Fruit fly (Drosophila melanogaster) whole organism, embryonic: Measurements from ENCODE around the gene kraken.

ENCODE experiments used
- Adf1 ChIP-seq: fragments of 200-800 bp; sonication (Bioruptor generic); IDR thresholded peaks from 2 replicates; pipeline ENCODE4 v1.3.6; 2022; ENCODE audit warnings: missing biosample characterization, missing genetic modification characterization
- Atf6 ChIP-seq: fragments of 200-800 bp; sonication (Bioruptor generic); IDR thresholded peaks from 2 replicates; pipeline ENCODE4 v1.3.6; 2022; ENCODE audit warnings: missing biosample characterization, missing genetic modification characterization
- CG1024 ChIP-seq: fragments of 200-800 bp; sonication (Bioruptor generic); IDR thresholded peaks from 2 replicates; pipeline ENCODE4 v1.3.6; 2022; ENCODE audit warnings: missing biosample characterization, missing genetic modification characterization
- CG10654 ChIP-seq: fragments of 200-800 bp; sonication (Bioruptor generic); optimal IDR thresholded peaks from 2 replicates; lab custom pipeline; 2016; ENCODE audit warnings: missing biosample characterization, missing genetic modification characterization
- CG13123 ChIP-seq: fragments of 200-800 bp; sonication (Bioruptor generic); optimal IDR thresholded peaks from 2 replicates; lab custom pipeline; 2016; ENCODE audit warnings: missing biosample characterization, missing genetic modification characterization
- CG13775 ChIP-seq: fragments of 200-800 bp; sonication (Bioruptor generic); optimal IDR thresholded peaks from 3 replicates; lab custom pipeline; 2017; ENCODE audit warnings: missing biosample characterization, mild to moderate bottlenecking, missing genetic modification characterization
- CG14014 ChIP-seq: fragments of 200-800 bp; sonication (Bioruptor generic); IDR thresholded peaks from 2 replicates; pipeline ENCODE4 v1.3.6; 2022; ENCODE audit warnings: missing biosample characterization, missing genetic modification characterization
- CG15269 ChIP-seq: fragments of 200-800 bp; sonication (Bioruptor generic); optimal IDR thresholded peaks from 2 replicates; lab custom pipeline; 2018; ENCODE audit warnings: missing biosample characterization, mild to moderate bottlenecking, missing genetic modification characterization, moderate library complexity
- CG1602 ChIP-seq: fragments of 200-800 bp; sonication (Bioruptor generic); optimal IDR thresholded peaks from 3 replicates; lab custom pipeline; 2016; ENCODE audit warnings: missing biosample characterization, missing genetic modification characterization
- CG16815 ChIP-seq: fragments of 200-800 bp; sonication (Bioruptor generic); optimal IDR thresholded peaks from 3 replicates; lab custom pipeline; 2017; ENCODE audit warnings: missing biosample characterization, mild to moderate bottlenecking, missing genetic modification characterization
- CG17186 ChIP-seq: fragments of 200-800 bp; sonication (Bioruptor generic); optimal IDR thresholded peaks from 3 replicates; lab custom pipeline; 2017; ENCODE audit warnings: missing biosample characterization, missing genetic modification reagents, missing genetic modification characterization
- CG1832 ChIP-seq: fragments of 200-800 bp; sonication (Bioruptor generic); optimal IDR thresholded peaks from 2 replicates; lab custom pipeline; 2017; ENCODE audit warnings: missing biosample characterization, mild to moderate bottlenecking, missing genetic modification characterization, inconsistent platforms
- CG3163 ChIP-seq: fragments of 200-800 bp; sonication (Bioruptor generic); optimal IDR thresholded peaks from 3 replicates; lab custom pipeline; 2016; ENCODE audit warnings: missing biosample characterization, missing genetic modification characterization
- CG33213 ChIP-seq: fragments of 200-800 bp; sonication (Bioruptor generic); optimal IDR thresholded peaks from 3 replicates; lab custom pipeline; 2016; ENCODE audit warnings: missing biosample characterization, missing genetic modification characterization
- CG34422 ChIP-seq: fragments of 200-800 bp; sonication (Bioruptor generic); IDR thresholded peaks from 3 replicates; pipeline ENCODE4 v1.3.6; 2022; ENCODE audit warnings: missing biosample characterization, missing genetic modification characterization
- CG43689 ChIP-seq: fragments of 200-800 bp; sonication (Bioruptor generic); IDR thresholded peaks from 2 replicates; pipeline ENCODE4 v1.3.6; 2022; ENCODE audit warnings: missing biosample characterization, missing genetic modification characterization
- CG4854 ChIP-seq: fragments of 200-800 bp; sonication (Bioruptor generic); optimal IDR thresholded peaks from 2 replicates; lab custom pipeline; 2016; ENCODE audit warnings: missing biosample characterization, missing genetic modification characterization, inconsistent platforms
- CG6654 ChIP-seq: fragments of 200-800 bp; sonication (Bioruptor generic); optimal IDR thresholded peaks from 2 replicates; lab custom pipeline; 2017; ENCODE audit warnings: missing biosample characterization, mild to moderate bottlenecking, missing genetic modification characterization
- CG6689 ChIP-seq: fragments of 200-800 bp; sonication (Bioruptor generic); IDR thresholded peaks from 2 replicates; pipeline ENCODE4 v1.3.6; 2022; ENCODE audit warnings: missing biosample characterization, missing genetic modification characterization
- CG6854 ChIP-seq: fragments of 200-800 bp; sonication (Bioruptor generic); optimal IDR thresholded peaks from 3 replicates; lab custom pipeline; 2017; ENCODE audit warnings: missing biosample characterization, mild to moderate bottlenecking, missing genetic modification characterization
- CG8924 ChIP-seq: fragments of 200-800 bp; optimal IDR thresholded peaks from 3 replicates; lab custom pipeline; 2019; ENCODE audit warnings: missing biosample characterization, mild to moderate bottlenecking, missing genetic modification characterization, moderate library complexity
- CG9609 ChIP-seq: fragments of 200-800 bp; sonication (Bioruptor generic); optimal IDR thresholded peaks from 3 replicates; lab custom pipeline; 2016; ENCODE audit warnings: missing biosample characterization, missing genetic modification characterization
- CoRest ChIP-seq: fragments of 200-800 bp; sonication (Bioruptor generic); optimal IDR thresholded peaks from 3 replicates; lab custom pipeline; 2018; ENCODE audit warnings: missing biosample characterization, mild to moderate bottlenecking, missing genetic modification characterization, moderate library complexity
- Fer2 ChIP-seq: fragments of 200-800 bp; sonication (Bioruptor generic); optimal IDR thresholded peaks from 2 replicates; lab custom pipeline; 2018; ENCODE audit warnings: missing biosample characterization, mild to moderate bottlenecking, missing genetic modification characterization, moderate library complexity
- HHEX ChIP-seq: fragments of 200-800 bp; sonication (Bioruptor generic); optimal IDR thresholded peaks from 3 replicates; lab custom pipeline; 2017; ENCODE audit warnings: missing biosample characterization, mild to moderate bottlenecking, missing genetic modification characterization, missing genetic modification reagents
- HLH54F ChIP-seq: fragments of 200-800 bp; sonication (Bioruptor generic); optimal IDR thresholded peaks from 3 replicates; lab custom pipeline; 2016; ENCODE audit warnings: missing biosample characterization, missing genetic modification characterization
- Jarid2 ChIP-seq: fragments of 200-800 bp; sonication (Bioruptor generic); optimal IDR thresholded peaks from 3 replicates; lab custom pipeline; 2017; ENCODE audit warnings: mild to moderate bottlenecking, missing biosample characterization, missing genetic modification reagents, missing genetic modification characterization
- MESR4 ChIP-seq: fragments of 200-800 bp; sonication (Bioruptor generic); optimal IDR thresholded peaks from 2 replicates; lab custom pipeline; 2018; ENCODE audit warnings: missing biosample characterization, mild to moderate bottlenecking, missing genetic modification characterization, moderate library complexity
- Mes4 ChIP-seq: fragments of 200-800 bp; sonication (Bioruptor generic); optimal IDR thresholded peaks from 2 replicates; lab custom pipeline; 2016; ENCODE audit warnings: missing biosample characterization, missing genetic modification characterization
- NC2α ChIP-seq: fragments of 200-800 bp; sonication (Bioruptor generic); optimal IDR thresholded peaks from 2 replicates; lab custom pipeline; 2016; ENCODE audit warnings: missing biosample characterization, missing genetic modification characterization
- Oaz ChIP-seq: fragments of 200-800 bp; sonication (Bioruptor generic); IDR thresholded peaks from 2 replicates; pipeline ENCODE4 v1.3.6; 2022; ENCODE audit warnings: missing biosample characterization, missing genetic modification characterization
- Opbp ChIP-seq: fragments of 200-800 bp; sonication (Bioruptor generic); IDR thresholded peaks from 3 replicates; pipeline ENCODE4 v1.3.6; 2022; ENCODE audit warnings: missing biosample characterization, missing genetic modification characterization; ENCODE audit not compliant: partially characterized antibody
- Sox100B ChIP-seq: fragments of 200-800 bp; sonication (Bioruptor generic); optimal IDR thresholded peaks from 3 replicates; lab custom pipeline; 2018; ENCODE audit warnings: missing biosample characterization, mild to moderate bottlenecking, missing genetic modification characterization
- Taf1 ChIP-seq: fragments of 200-800 bp; sonication (Bioruptor generic); IDR thresholded peaks from 2 replicates; pipeline ENCODE4 v1.3.6; 2022; ENCODE audit warnings: missing biosample characterization, missing genetic modification characterization
- Usf ChIP-seq: fragments of 200-800 bp; sonication (Bioruptor generic); optimal IDR thresholded peaks from 2 replicates; lab custom pipeline; 2017; ENCODE audit warnings: missing genotype, missing biosample characterization, missing genetic modification characterization
- abd-A ChIP-seq: fragments of 200-800 bp; sonication (Bioruptor generic); optimal IDR thresholded peaks from 3 replicates; lab custom pipeline; 2019; ENCODE audit warnings: missing biosample characterization, mild to moderate bottlenecking, missing genetic modification characterization, moderate library complexity
- ara ChIP-seq: fragments of 200-800 bp; sonication (Bioruptor generic); IDR thresholded peaks from 2 replicates; pipeline ENCODE4 v1.3.6; 2022; ENCODE audit warnings: missing biosample characterization, missing genetic modification characterization
- bowl ChIP-seq: fragments of 200-800 bp; sonication (Bioruptor generic); IDR thresholded peaks from 2 replicates; pipeline ENCODE4 v1.3.6; 2022; ENCODE audit warnings: missing biosample characterization, missing genetic modification characterization
- br ChIP-seq: fragments of >200 bp; optimal IDR thresholded peaks from 2 replicates; lab custom pipeline; 2017
- btn ChIP-seq: fragments of 200-800 bp; sonication (Bioruptor generic); optimal IDR thresholded peaks from 2 replicates; lab custom pipeline; 2016; ENCODE audit warnings: missing biosample characterization, missing genetic modification characterization
- crol ChIP-seq: fragments of 200-800 bp; sonication (Bioruptor generic); IDR thresholded peaks from 2 replicates; pipeline ENCODE4 v1.3.6; 2022; ENCODE audit warnings: missing biosample characterization, missing genetic modification characterization
- dmrt99B ChIP-seq: fragments of 200-800 bp; sonication (Bioruptor generic); optimal IDR thresholded peaks from 2 replicates; lab custom pipeline; 2018; ENCODE audit warnings: missing biosample characterization, mild to moderate bottlenecking, missing genetic modification characterization, moderate library complexity
- ewg ChIP-seq: fragments of 200-800 bp; sonication (Bioruptor generic); optimal IDR thresholded peaks from 3 replicates; lab custom pipeline; 2017; ENCODE audit warnings: mild to moderate bottlenecking, missing biosample characterization, missing genetic modification reagents, missing genetic modification characterization
- gsb-n ChIP-seq: fragments of 200-800 bp; sonication (Bioruptor generic); optimal IDR thresholded peaks from 3 replicates; lab custom pipeline; 2018; ENCODE audit warnings: missing biosample characterization, mild to moderate bottlenecking, missing genetic modification characterization
- jumu ChIP-seq: fragments of 200-800 bp; sonication (Bioruptor generic); optimal IDR thresholded peaks from 3 replicates; lab custom pipeline; 2016; ENCODE audit warnings: missing biosample characterization, missing genetic modification characterization
- odd ChIP-seq: fragments of 200-800 bp; sonication (Bioruptor generic); optimal IDR thresholded peaks from 2 replicates; lab custom pipeline; 2017; ENCODE audit warnings: missing biosample characterization, mild to moderate bottlenecking, missing genetic modification characterization
- pho ChIP-seq: fragments of 200-800 bp; sonication (Bioruptor generic); optimal IDR thresholded peaks from 2 replicates; lab custom pipeline; 2016; ENCODE audit warnings: missing biosample characterization, missing genetic modification characterization
- rib ChIP-seq: fragments of 200-800 bp; sonication (Bioruptor generic); IDR thresholded peaks from 2 replicates; pipeline ENCODE4 v1.3.6; 2022; ENCODE audit warnings: missing biosample characterization, missing genetic modification characterization
- sr ChIP-seq: fragments of 200-800 bp; sonication (Bioruptor generic); IDR thresholded peaks from 3 replicates; pipeline ENCODE4 v1.3.6; 2022; ENCODE audit warnings: missing biosample characterization, missing genetic modification characterization
- tin ChIP-seq: fragments of 200-800 bp; sonication (Bioruptor generic); optimal IDR thresholded peaks from 3 replicates; lab custom pipeline; 2016; ENCODE audit warnings: missing biosample characterization, missing genetic modification characterization
- wek ChIP-seq: fragments of 200-800 bp; sonication (Bioruptor generic); optimal IDR thresholded peaks from 3 replicates; lab custom pipeline; 2018; ENCODE audit warnings: missing biosample characterization, mild to moderate bottlenecking, missing genetic modification characterization, moderate library complexity

kraken gene

DNA sequence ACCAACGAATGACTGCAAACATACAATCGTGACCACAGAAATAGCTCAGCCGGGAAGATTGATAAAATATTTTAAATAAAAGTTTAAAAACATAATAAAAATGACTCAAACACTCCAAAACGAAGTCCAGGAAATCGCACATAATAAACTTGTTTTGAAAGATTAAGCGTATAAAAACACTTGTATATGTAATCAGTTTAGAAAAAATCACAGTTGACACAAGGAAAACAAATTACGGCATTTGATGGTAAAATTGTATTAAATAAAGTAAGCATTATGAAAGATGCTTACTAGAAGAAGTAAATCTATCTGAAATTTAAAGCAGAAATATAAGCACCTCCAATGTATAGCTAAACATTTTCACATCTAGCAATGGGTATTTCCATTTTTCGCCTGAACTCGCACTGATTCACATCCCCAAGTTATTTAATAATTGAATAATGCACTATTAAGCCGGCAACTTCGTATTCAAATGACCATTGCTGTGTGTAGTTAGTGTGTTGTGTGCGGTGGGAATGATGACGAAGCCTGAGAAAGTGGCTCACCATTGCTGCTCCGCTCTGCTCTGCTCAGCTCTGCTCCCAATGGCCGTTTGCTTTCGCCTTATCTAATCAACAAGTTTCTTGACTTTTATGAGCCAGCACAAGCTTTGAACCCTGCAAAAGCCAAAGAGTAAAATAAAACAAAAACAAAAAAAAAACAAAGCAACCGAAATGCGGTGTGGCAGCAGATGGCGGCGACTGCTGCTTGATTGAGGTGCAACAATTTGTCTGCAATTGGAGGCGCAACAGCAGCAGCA, 5.2 kb upstream of the kraken start (continued):
- TF ChIP-seq CG33213 (GFP tag; lab: Kevin White, UChicago) (no peak), CG43689 (GFP tag; lab: Robert Waterston, UW) (no peak), Usf (GFP tag; lab: Kevin White, UChicago) (no peak), CG10654 (GFP tag; lab: Kevin White, UChicago) (no peak), ara (GFP tag; lab: Robert Waterston, UW) (no peak), jumu (GFP tag; lab: Kevin White, UChicago) (no peak), Mes4 (GFP tag; lab: Kevin White, UChicago) (no peak), sr (GFP tag; lab: Robert Waterston, UW) (no peak), rib (GFP tag; lab: Robert Waterston, UW) (no peak), dmrt99B (tag; lab: Kevin White, UChicago) (peak; percentile 59), abd-A (tag; lab: Kevin White, UChicago) (no peak), odd (GFP tag; lab: Kevin White, UChicago) (no peak), CG6654 (GFP tag; lab: Kevin White, UChicago) (peak; percentile 1), CG17186 (GFP tag; lab: Kevin White, UChicago) (no peak), CG1832 (no peak), CG1602 (GFP tag; lab: Kevin White, UChicago) (no peak), CG6689 (GFP tag; lab: Robert Waterston, UW) (no peak), MESR4 (GFP tag; lab: Kevin White, UChicago) (no peak), Jarid2 (no peak), HHEX (no peak), CG34422 (GFP tag; lab: Robert Waterston, UW) (no peak), HLH54F (GFP tag; lab: Kevin White, UChicago) (no peak), Fer2 (tag; lab: Kevin White, UChicago) (no peak), CG15269 (peak; percentile 14), bowl (no peak), CG16815 (GFP tag; lab: Kevin White, UChicago) (no peak), gsb-n (tag; lab: Kevin White, UChicago) (no peak), ewg (GFP tag; lab: Kevin White, UChicago) (no peak), Opbp (GFP tag; lab: Robert Waterston, UW) (no peak), CG8924 (tag; lab: Kevin White, UChicago) (peak; percentile 19), CG9609 (no peak), crol (GFP tag; lab: Robert Waterston, UW) (no peak), Oaz (GFP tag; lab: Robert Waterston, UW) (no peak), CG14014 (GFP tag; lab: Robert Waterston, UW) (no peak), Adf1 (no peak), CoRest (tag; lab: Kevin White, UChicago) (peak; percentile 13), Taf1 (no peak), CG1024 (GFP tag; lab: Robert Waterston, UW) (no peak), CG13123 (GFP tag; lab: Kevin White, UChicago) (no peak), Atf6 (GFP tag; lab: Robert Waterston, UW) (no peak), tin (GFP tag; lab: Kevin White, UChicago) (no peak), btn (no peak), pho (GFP tag; lab: Kevin White, UChicago) (no peak), NC2α (GFP tag; lab: Kevin White, UChicago) (no peak), CG3163 (GFP tag; lab: Kevin White, UChicago) (no peak), CG13775 (GFP tag; lab: Kevin White, UChicago) (no peak), Sox100B (peak; percentile 47), br (lab: Kevin White, UChicago) (no peak), wek (GFP tag; lab: Kevin White, UChicago) (no peak), CG4854 (GFP tag; lab: Kevin White, UChicago) (no peak), CG6854 (GFP tag; lab: Kevin White, UChicago) (no peak)
